Fruit fly (Drosophila melanogaster) S2 (cell line): Measurements from ENCODE around the gene LysS.
A peak's percentile ranks its signal among the peaks of the same experiment; 100 is the strongest.
"Not testable (repeated sequence)": the region's sequence is repeated elsewhere in the genome, so short reads cannot be mapped to it uniquely, and the experiment has no call there.

Experiments
- CG8478 ChIP-seq: fragments of >200 bp; optimal IDR thresholded peaks from 2 replicates; lab custom pipeline; 2018
- CTCF ChIP-seq, 2 experiments: fragments of >200 bp; optimal IDR thresholded peaks; 2 replicates each; lab custom pipeline; 2018

Gene LysS

dm6 chr3L:1208206-1208605 lies 19.3 kb upstream of the LysS start:
- TF ChIP-seq CTCF (optimal IDR thresholded peaks at IDR 0.05; lab: Kevin White, UChicago): no peak
- TF ChIP-seq CG8478 (lab: Kevin White, UChicago): no peak

dm6 chr3L:1211096-1211495 lies 16.5 kb upstream of the LysS start, which contains the start of gene LysD:
LysD (minus strand) TSS chr3L:1211196.
- TF ChIP-seq CTCF (optimal IDR thresholded peaks at IDR 0.05; lab: Kevin White, UChicago) (no peak), CG8478 (lab: Kevin White, UChicago) (no peak)

dm6 chr3L:1212113-1212512 lies 15.4 kb upstream of the LysS start:
- no peak for TF ChIP-seq CTCF (optimal IDR thresholded peaks at IDR 0.05; lab: Kevin White, UChicago)

- TF ChIP-seq CG8478 (lab: Kevin White, UChicago) (no peak), CTCF (optimal IDR thresholded peaks at IDR 0.05; lab: Kevin White, UChicago) (no peak)
These were observed 15.0 kb upstream of the LysS start, which contains the start of gene LysE for dm6 chr3L:1212571-1212970. LysE (plus strand) TSS chr3L:1212827.

dm6 chr3L:1216460-1216859 lies 11.1 kb upstream of the LysS start:
- TF ChIP-seq CG8478 (lab: Kevin White, UChicago): no peak
- TF ChIP-seq CTCF (optimal IDR thresholded peaks at IDR 0.05; lab: Kevin White, UChicago): no peak

dm6 chr3L:1218596-1218995 lies 9.0 kb upstream of the LysS start, which contains the start of gene LysP:
LysP (minus strand) TSS chr3L:1218696.
- TF ChIP-seq CTCF (optimal IDR thresholded peaks at IDR 0.05; lab: Kevin White, UChicago): no peak
- TF ChIP-seq CG8478 (lab: Kevin White, UChicago): no peak

dm6 chr3L:1232582-1232981 lies 5.0 kb downstream of the LysS start, which contains the start of gene CG33965:
CG33965 (plus strand) TSS chr3L:1232882.
- TF ChIP-seq CG8478 (lab: Kevin White, UChicago) (no peak), CTCF (optimal IDR thresholded peaks at IDR 0.05; lab: Kevin White, UChicago) (no peak)

dm6 chr3L:1233830-1234229 lies 6.3 kb downstream of the LysS start, which contains the start of gene CG33966:
CG33966 (plus strand) TSS chr3L:1234130.
- TF ChIP-seq CG8478 (lab: Kevin White, UChicago): no peak
- TF ChIP-seq CTCF (optimal IDR thresholded peaks at IDR 0.05; lab: Kevin White, UChicago): no peak

- no peak for TF ChIP-seq CG8478 (lab: Kevin White, UChicago)
- no peak for TF ChIP-seq CTCF (optimal IDR thresholded peaks at IDR 0.05; lab: Kevin White, UChicago)
These were observed 7.9 kb downstream of the LysS start, which contains the start of gene galene for dm6 chr3L:1235426-1235825. galene (plus strand) TSS chr3L:1235726.

- no peak for TF ChIP-seq CG8478 (lab: Kevin White, UChicago)
- TF ChIP-seq CTCF (optimal IDR thresholded peaks at IDR 0.05; lab: Kevin White, UChicago): no peak
These were observed 10.7 kb downstream of the LysS start, which contains the start of gene CG9192 for dm6 chr3L:1238219-1238618. CG9192 (minus strand) TSS chr3L:1238319.

dm6 chr3L:1245810-1246209 lies 18.3 kb downstream of the LysS start, which contains the start of gene Klp61F:
Klp61F (minus strand) TSS chr3L:1245910.
- TF ChIP-seq CG8478 (lab: Kevin White, UChicago); CTCF (optimal IDR thresholded peaks at IDR 0.05; lab: Kevin White, UChicago): not testable (repeated sequence)

dm6 chr3L:1246823-1247222 lies 19.3 kb downstream of the LysS start, which contains the start of gene CG32318:
CG32318 (minus strand) TSS chr3L:1246923.
- TF ChIP-seq CTCF (optimal IDR thresholded peaks at IDR 0.05; lab: Kevin White, UChicago); CG8478 (lab: Kevin White, UChicago): not testable (repeated sequence)

dm6 chr3L:1247627-1248295 lies 20.2 kb downstream of the LysS start, which contains the start of the genes Psf1 and Sac1:
Psf1 (minus strand) TSS chr3L:1247677.
Sac1 (plus strand) TSS chr3L:1247817.
- TF ChIP-seq CTCF (optimal IDR thresholded peaks at IDR 0.05; lab: Kevin White, UChicago) (peak; percentile 8 to 30), CG8478 (lab: Kevin White, UChicago) (no peak)

dm6 chr3L:1250396-1250795 lies 22.8 kb downstream of the LysS start, which contains the start of gene Bfc:
Bfc (plus strand) TSS chr3L:1250696.
- TF ChIP-seq CTCF (optimal IDR thresholded peaks at IDR 0.05; lab: Kevin White, UChicago): no peak
- TF ChIP-seq CG8478 (lab: Kevin White, UChicago): no peak

- TF ChIP-seq CG8478 (lab: Kevin White, UChicago) (no peak), CTCF (optimal IDR thresholded peaks at IDR 0.05; lab: Kevin White, UChicago) (no peak)
These were observed 24.2 kb downstream of the LysS start, which contains the start of the genes CG9130 and CG9133 for dm6 chr3L:1251712-1252111. CG9130 (plus strand) TSS chr3L:1252012. CG9133 (plus strand) TSS chr3L:1252012.
